Fruit fly (Drosophila melanogaster) whole organism, embryonic: ENCODE measurements around the gene CG14339.

Source experiments
- Adf1 ChIP-seq: fragments of 200-800 bp; sonication (Bioruptor generic); IDR thresholded peaks from 2 replicates; pipeline ENCODE4 v1.3.6; 2022; ENCODE audit warnings: missing biosample characterization, missing genetic modification characterization
- Awh ChIP-seq: fragments of 200-800 bp; sonication (Bioruptor generic); IDR thresholded peaks from 2 replicates; pipeline ENCODE4, ENCODE4 v1.3.6; 2022; ENCODE audit warnings: missing biosample characterization, missing genetic modification characterization
- CG11085 ChIP-seq: fragments of 200-800 bp; sonication (Bioruptor generic); IDR thresholded peaks from 2 replicates; pipeline ENCODE4 v1.3.6; 2022; ENCODE audit warnings: missing biosample characterization, missing genetic modification characterization
- CG11696 ChIP-seq: fragments of 200-800 bp; sonication (Bioruptor generic); IDR thresholded peaks from 2 replicates; pipeline ENCODE4 v1.3.6; 2022; ENCODE audit warnings: missing biosample characterization, missing genetic modification characterization
- CG1233 ChIP-seq: fragments of 200-800 bp; sonication (Bioruptor generic); optimal IDR thresholded peaks from 4 replicates; lab custom pipeline; 2018; ENCODE audit warnings: missing biosample characterization, mild to moderate bottlenecking, missing genetic modification characterization
- CG14014 ChIP-seq: fragments of 200-800 bp; sonication (Bioruptor generic); IDR thresholded peaks from 2 replicates; pipeline ENCODE4 v1.3.6; 2022; ENCODE audit warnings: missing biosample characterization, missing genetic modification characterization
- CG14050 ChIP-seq: fragments of 200-800 bp; sonication (Bioruptor generic); IDR thresholded peaks from 3 replicates; pipeline ENCODE4 v1.3.6; 2022; ENCODE audit warnings: missing biosample characterization, missing genetic modification characterization
- CG1647 ChIP-seq: fragments of 200-800 bp; sonication (Bioruptor generic); optimal IDR thresholded peaks from 3 replicates; lab custom pipeline; 2016; ENCODE audit warnings: missing biosample characterization, missing genetic modification characterization
- CG16863 ChIP-seq: fragments of 200-800 bp; sonication (Bioruptor generic); optimal IDR thresholded peaks from 3 replicates; lab custom pipeline; 2016; ENCODE audit warnings: missing biosample characterization, missing genetic modification characterization
- CG17359 ChIP-seq: fragments of 200-800 bp; sonication (Bioruptor generic); optimal IDR thresholded peaks from 3 replicates; lab custom pipeline; 2018; ENCODE audit warnings: missing biosample characterization, mild to moderate bottlenecking, missing genetic modification characterization, moderate library complexity
- CG17568 ChIP-seq: fragments of 200-800 bp; sonication (Bioruptor generic); optimal IDR thresholded peaks from 2 replicates; lab custom pipeline; 2018; ENCODE audit warnings: missing biosample characterization, mild to moderate bottlenecking, missing genetic modification characterization, moderate library complexity
- CG17802 ChIP-seq: fragments of 200-800 bp; sonication (Bioruptor generic); optimal IDR thresholded peaks from 2 replicates; lab custom pipeline; 2018; ENCODE audit warnings: missing biosample characterization, mild to moderate bottlenecking, missing genetic modification characterization, moderate library complexity
- CG30431 ChIP-seq: fragments of 200-800 bp; sonication (Bioruptor generic); optimal IDR thresholded peaks from 2 replicates; lab custom pipeline; 2017; ENCODE audit warnings: missing biosample characterization, missing genetic modification characterization
- CG34224 ChIP-seq: fragments of 200-800 bp; sonication (Bioruptor generic); IDR thresholded peaks from 3 replicates; pipeline ENCODE4 v1.3.6; 2022; ENCODE audit warnings: missing biosample characterization, missing genetic modification characterization; ENCODE audit not compliant: partially characterized antibody
- CG34376 ChIP-seq: fragments of 200-800 bp; sonication (Bioruptor generic); optimal IDR thresholded peaks from 2 replicates; lab custom pipeline; 2018; ENCODE audit warnings: missing biosample characterization, mild to moderate bottlenecking, missing genetic modification characterization
- CG6654 ChIP-seq: fragments of 200-800 bp; sonication (Bioruptor generic); optimal IDR thresholded peaks from 2 replicates; lab custom pipeline; 2017; ENCODE audit warnings: missing biosample characterization, mild to moderate bottlenecking, missing genetic modification characterization
- CG7987 ChIP-seq: fragments of 200-800 bp; sonication (Bioruptor generic); optimal IDR thresholded peaks from 2 replicates; lab custom pipeline; 2018; ENCODE audit warnings: missing biosample characterization, mild to moderate bottlenecking, missing genetic modification characterization, moderate library complexity
- CG8478 ChIP-seq: fragments of >200 bp; optimal IDR thresholded peaks from 2 replicates; lab custom pipeline; 2018
- CG9797 ChIP-seq: fragments of 200-800 bp; sonication (Bioruptor generic); optimal IDR thresholded peaks from 3 replicates; lab custom pipeline; 2018; ENCODE audit warnings: missing biosample characterization, mild to moderate bottlenecking, missing genetic modification characterization
- CHES-1-like ChIP-seq: fragments of 200-800 bp; sonication (Bioruptor generic); optimal IDR thresholded peaks from 2 replicates; lab custom pipeline; 2016; ENCODE audit warnings: missing biosample characterization, missing genetic modification characterization
- Chrac-16 ChIP-seq: fragments of 200-800 bp; sonication (Bioruptor generic); optimal IDR thresholded peaks from 3 replicates; lab custom pipeline; 2016; ENCODE audit warnings: missing biosample characterization, missing genetic modification characterization
- Dek ChIP-seq: fragments of 200-800 bp; sonication (Bioruptor generic); optimal IDR thresholded peaks from 3 replicates; lab custom pipeline; 2019; ENCODE audit warnings: missing biosample characterization, mild to moderate bottlenecking, missing genetic modification characterization, moderate library complexity
- Doc2 ChIP-seq: fragments of 200-800 bp; sonication (Bioruptor generic); IDR thresholded peaks from 2 replicates; pipeline ENCODE4 v1.3.6; 2022; ENCODE audit warnings: missing biosample characterization, missing genetic modification characterization
- Dp ChIP-seq: fragments of 200-800 bp; sonication (Bioruptor generic); optimal IDR thresholded peaks from 2 replicates; lab custom pipeline; 2018; ENCODE audit warnings: missing biosample characterization, mild to moderate bottlenecking, missing genetic modification characterization, moderate library complexity
- Dref ChIP-seq: fragments of 200-800 bp; sonication (Bioruptor generic); IDR thresholded peaks from 2 replicates; pipeline ENCODE4 v1.3.6; 2022; ENCODE audit warnings: missing biosample characterization, missing genetic modification characterization
- Fer3 ChIP-seq: fragments of 200-800 bp; sonication (Bioruptor generic); optimal IDR thresholded peaks from 2 replicates; lab custom pipeline; 2018; ENCODE audit warnings: missing biosample characterization, mild to moderate bottlenecking, missing genetic modification characterization, moderate library complexity
- Oli ChIP-seq: fragments of 200-800 bp; sonication (Bioruptor generic); optimal IDR thresholded peaks from 2 replicates; lab custom pipeline; 2018; ENCODE audit warnings: missing biosample characterization, mild to moderate bottlenecking, missing genetic modification characterization, moderate library complexity
- Optix ChIP-seq: fragments of 200-800 bp; sonication (Bioruptor generic); IDR thresholded peaks from 3 replicates; pipeline ENCODE4 v1.3.6; 2022; ENCODE audit warnings: missing biosample characterization, missing genetic modification characterization
- Side ChIP-seq: fragments of 200-800 bp; sonication (Bioruptor generic); optimal IDR thresholded peaks from 2 replicates; lab custom pipeline; 2016; ENCODE audit warnings: missing biosample characterization, missing genetic modification characterization
- Six4 ChIP-seq: fragments of 200-800 bp; sonication (Bioruptor generic); optimal IDR thresholded peaks from 2 replicates; lab custom pipeline; 2016; ENCODE audit warnings: missing biosample characterization, missing genetic modification characterization
- Sox100B ChIP-seq: fragments of 200-800 bp; sonication (Bioruptor generic); optimal IDR thresholded peaks from 3 replicates; lab custom pipeline; 2018; ENCODE audit warnings: missing biosample characterization, mild to moderate bottlenecking, missing genetic modification characterization
- Sox102F ChIP-seq: fragments of 200-800 bp; sonication (Bioruptor generic); optimal IDR thresholded peaks from 2 replicates; lab custom pipeline; 2018; ENCODE audit warnings: missing biosample characterization, mild to moderate bottlenecking, missing genetic modification characterization, moderate library complexity
- Sry-δ ChIP-seq: fragments of 200-800 bp; sonication (Bioruptor generic); optimal IDR thresholded peaks from 2 replicates; lab custom pipeline; 2016; ENCODE audit warnings: missing biosample characterization, missing genetic modification characterization
- abd-A ChIP-seq: fragments of 200-800 bp; sonication (Bioruptor generic); optimal IDR thresholded peaks from 3 replicates; lab custom pipeline; 2019; ENCODE audit warnings: missing biosample characterization, mild to moderate bottlenecking, missing genetic modification characterization, moderate library complexity
- bab2 ChIP-seq: fragments of 200-800 bp; sonication (Bioruptor generic); optimal IDR thresholded peaks from 2 replicates; lab custom pipeline; 2016; ENCODE audit warnings: missing biosample characterization, missing genetic modification characterization
- chif ChIP-seq, 2 experiments: fragments of 200-800 bp; sonication (Bioruptor generic); optimal IDR thresholded peaks; 3 replicates each; lab custom pipeline; 2016; ENCODE audit warnings: missing biosample characterization in 2 of 2, missing genetic modification characterization in 2 of 2
- dm ChIP-seq: fragments of 200-800 bp; sonication (Bioruptor generic); optimal IDR thresholded peaks from 3 replicates; lab custom pipeline; 2016; ENCODE audit warnings: missing biosample characterization, missing genetic modification characterization
- dpn ChIP-seq, 2 experiments: fragments of 200-800 bp; sonication (Bioruptor generic); optimal IDR thresholded peaks; 3 replicates each; lab custom pipeline; 2016; ENCODE audit warnings: missing biosample characterization in 2 of 2, missing genetic modification characterization in 2 of 2
- en ChIP-seq: fragments of 200-800 bp; sonication (Bioruptor generic); optimal IDR thresholded peaks from 2 replicates; lab custom pipeline; 2016; ENCODE audit warnings: missing biosample characterization, missing genetic modification characterization
- ewg ChIP-seq: fragments of 200-800 bp; sonication (Bioruptor generic); optimal IDR thresholded peaks from 3 replicates; lab custom pipeline; 2017; ENCODE audit warnings: mild to moderate bottlenecking, missing biosample characterization, missing genetic modification reagents, missing genetic modification characterization
- fru ChIP-seq: fragments of >200 bp; optimal IDR thresholded peaks from 2 replicates; lab custom pipeline; 2017
- mam ChIP-seq: fragments of 200-800 bp; sonication (Bioruptor generic); optimal IDR thresholded peaks from 3 replicates; lab custom pipeline; 2016; ENCODE audit warnings: missing biosample characterization, missing genetic modification characterization
- mirr ChIP-seq: fragments of 200-800 bp; sonication (Bioruptor generic); optimal IDR thresholded peaks from 3 replicates; lab custom pipeline; 2018; ENCODE audit warnings: missing biosample characterization, mild to moderate bottlenecking, missing genetic modification characterization
- nerfin-1 ChIP-seq: fragments of 200-800 bp; sonication (Bioruptor generic); optimal IDR thresholded peaks from 3 replicates; lab custom pipeline; 2019; ENCODE audit warnings: missing biosample characterization, mild to moderate bottlenecking, missing genetic modification characterization, moderate library complexity
- ranshi ChIP-seq: fragments of 200-800 bp; sonication (Bioruptor generic); IDR thresholded peaks from 2 replicates; pipeline ENCODE4 v1.3.6; 2022; ENCODE audit warnings: missing biosample characterization, missing genetic modification characterization
- shn ChIP-seq: fragments of 200-800 bp; sonication (Bioruptor generic); optimal IDR thresholded peaks from 3 replicates; lab custom pipeline; 2016; ENCODE audit warnings: missing biosample characterization, missing genetic modification characterization
- slou ChIP-seq: fragments of 200-800 bp; sonication (Bioruptor generic); optimal IDR thresholded peaks from 3 replicates; lab custom pipeline; 2016; ENCODE audit warnings: missing biosample characterization, missing genetic modification characterization
- ssp ChIP-seq: fragments of 200-800 bp; sonication (Bioruptor generic); IDR thresholded peaks from 2 replicates; pipeline ENCODE4 v1.3.6; 2022; ENCODE audit warnings: missing biosample characterization, missing genetic modification characterization
- sug ChIP-seq: fragments of 200-800 bp; optimal IDR thresholded peaks from 2 replicates; lab custom pipeline; 2019; ENCODE audit warnings: missing biosample characterization, mild to moderate bottlenecking, missing genetic modification characterization, moderate library complexity
- toy ChIP-seq: fragments of 200-800 bp; sonication (Bioruptor generic); IDR thresholded peaks from 2 replicates; pipeline ENCODE4 v1.3.6; 2022; ENCODE audit warnings: missing biosample characterization, missing genetic modification characterization
- zen ChIP-seq: fragments of 200-800 bp; sonication (Bioruptor generic); optimal IDR thresholded peaks from 3 replicates; lab custom pipeline; 2018; ENCODE audit warnings: missing biosample characterization, mild to moderate bottlenecking, missing genetic modification characterization, moderate library complexity
- zfh1 ChIP-seq: fragments of 200-800 bp; sonication (Bioruptor generic); IDR thresholded peaks from 3 replicates; pipeline ENCODE4 v1.3.6; 2022; ENCODE audit warnings: missing biosample characterization, missing genetic modification characterization

The CG14339 gene

DNA sequence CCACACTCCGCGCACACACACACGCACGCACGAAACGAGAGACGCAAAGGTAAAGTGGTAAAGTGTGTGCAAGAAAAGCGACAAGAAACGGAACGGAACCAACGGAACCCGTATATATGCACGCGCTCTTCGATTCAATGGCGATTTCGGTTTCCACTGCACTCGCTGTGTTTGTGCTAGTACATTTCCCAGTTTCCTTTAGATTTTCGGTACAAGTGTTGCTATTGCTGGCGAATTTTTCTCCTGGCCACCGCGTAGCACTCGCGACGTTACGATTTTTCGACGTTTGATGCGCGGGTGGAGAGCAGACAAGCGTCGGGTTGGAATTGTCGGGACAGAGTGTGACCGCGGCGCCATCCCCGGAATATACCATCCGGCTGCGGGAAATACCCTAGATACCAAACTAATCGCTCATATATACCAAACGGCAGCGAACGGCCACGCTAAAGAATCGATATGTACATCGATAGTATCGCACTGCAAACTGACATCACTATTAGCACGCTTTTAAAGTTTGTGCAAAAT lies 30.8 kb upstream of the CG14339 start, which contains the start of the genes S and ast (continued):
- TF ChIP-seq Chrac-16 (GFP tag; lab: Kevin White, UChicago) (no peak), CG1647 (no peak), mam (GFP tag; lab: Kevin White, UChicago) (peak; percentile 44), toy (GFP tag; lab: Robert Waterston, UW) (no peak), CG11085 (GFP tag; lab: Robert Waterston, UW) (no peak), fru (lab: Kevin White, UChicago) (no peak), Sox100B (GFP tag; lab: Kevin White, UChicago) (no peak), Dek (tag; lab: Kevin White, UChicago) (no peak), zen (tag; lab: Kevin White, UChicago) (no peak), ssp (GFP tag; lab: Robert Waterston, UW) (peak; percentile 50; the same call in 1 of the 2 replicates), Sry-δ (GFP tag; lab: Kevin White, UChicago) (peak; percentile 99), CHES-1-like (GFP tag; lab: Kevin White, UChicago) (peak; percentile 79), abd-A (tag; lab: Kevin White, UChicago) (no peak), CG6654 (GFP tag; lab: Kevin White, UChicago) (no peak), CG14050 (GFP tag; lab: Robert Waterston, UW) (no peak), chif (GFP tag; optimal IDR thresholded peaks at IDR 0.05; lab: Kevin White, UChicago) (peak in 1 of 2 experiments; percentile 10), bab2 (GFP tag; lab: Kevin White, UChicago) (no peak), dm (GFP tag; lab: Kevin White, UChicago) (peak; percentile 93), CG7987 (GFP tag; lab: Kevin White, UChicago) (peak; percentile 68), shn (peak; percentile 6), CG16863 (peak; percentile 52), Sox102F (GFP tag; lab: Kevin White, UChicago) (no peak), mirr (GFP tag; lab: Kevin White, UChicago) (peak; percentile 11), CG17802 (no peak), CG8478 (lab: Kevin White, UChicago) (peak; percentile 5), Adf1 (GFP tag; lab: Robert Waterston, UW) (peak; percentile 62), Optix (GFP tag; lab: Robert Waterston, UW) (no peak), ewg (GFP tag; lab: Kevin White, UChicago) (peak; percentile 41), CG30431 (no peak), CG34224 (GFP tag; lab: Robert Waterston, UW) (peak; percentile 97), CG14014 (GFP tag; lab: Robert Waterston, UW) (0 out of 2 replicates have a peak, but pooled peaks have one; percentile 26), dpn (GFP tag; optimal IDR thresholded peaks at IDR 0.05; lab: Kevin White, UChicago) (peak; percentile 6 to 23), ranshi (peak; percentile 37; the same call in 1 of the 2 replicates), sug (tag; lab: Kevin White, UChicago) (peak; percentile 40), Dp (GFP tag; lab: Kevin White, UChicago) (peak; percentile 65), Doc2 (GFP tag; lab: Robert Waterston, UW) (no peak), zfh1 (GFP tag; lab: Robert Waterston, UW) (peak; percentile 61; the same call in 2 of the 3 replicates), CG11696 (no peak), en (GFP tag; lab: Kevin White, UChicago) (no peak), Fer3 (tag; lab: Kevin White, UChicago) (no peak), CG1233 (GFP tag; lab: Kevin White, UChicago) (no peak), CG17568 (no peak), CG9797 (peak; percentile 99), Dref (GFP tag; lab: Robert Waterston, UW) (peak; percentile 95), Six4 (GFP tag; lab: Kevin White, UChicago) (peak; percentile 14), Oli (tag; lab: Kevin White, UChicago) (no peak), Awh (GFP tag; lab: Robert Waterston, UW) (0 out of 2 replicates have a peak, but pooled peaks have one; percentile 18), slou (GFP tag; lab: Kevin White, UChicago) (no peak), CG17359 (tag; lab: Kevin White, UChicago) (no peak), CG34376 (GFP tag; lab: Kevin White, UChicago) (peak; percentile 52), nerfin-1 (peak; percentile 36), Side (GFP tag; lab: Kevin White, UChicago) (peak; percentile 22)
